Worm (Caenorhabditis elegans): ENCODE data around the gene Y41C4A.12.

DNA sequence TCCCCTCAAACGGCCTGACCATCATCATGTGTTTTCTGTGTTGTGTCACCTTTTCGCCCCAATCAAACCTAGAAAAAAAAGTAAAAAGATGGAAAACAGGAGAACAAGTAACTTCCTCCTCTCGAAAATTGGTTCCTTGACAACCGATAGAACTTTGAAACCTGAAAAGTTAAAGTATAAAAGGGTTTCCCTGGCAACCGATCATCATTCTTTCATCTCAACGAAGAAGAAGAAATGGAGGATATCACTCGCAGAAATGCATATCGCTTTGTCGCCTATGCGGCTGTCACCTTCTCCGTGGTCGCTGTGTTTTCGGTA, 22.8 kb downstream of the Y41C4A.12 start, which contains the start of gene col-95:
- TF ChIP-seq ama-1 (optimal IDR thresholded peaks at IDR 0.05) (no peak), B0310.2 (tag; optimal IDR thresholded peaks at IDR 0.05) (no peak), tbx-11 (GFP tag; IDR thresholded peaks at IDR 0.05) (no peak), pes-1 (GFP tag; IDR thresholded peaks at IDR 0.05) (no peak), tbx-37 (GFP tag; conservative IDR thresholded peaks at IDR 0.05) (no peak)
